Worm (Caenorhabditis elegans) whole organism, L1 larva: ENCODE measurements around the gene sru-4.

Source experiments
- C04F5.9 ChIP-seq: sonication (generic microtip); optimal IDR thresholded peaks from 2 replicates; lab custom pipeline; 2016; ENCODE audit warnings: missing genetic modification characterization, missing compliant biosample characterization
- C16A3.4 ChIP-seq: fragments of 150-350 bp; optimal IDR thresholded peaks from 2 replicates; lab custom pipeline; 2014; ENCODE audit warnings: missing biosample characterization, missing genetic modification characterization
- aly-2 ChIP-seq: fragments of 150-350 bp; optimal IDR thresholded peaks from 2 replicates; lab custom pipeline; 2014; ENCODE audit warnings: missing biosample characterization, missing genetic modification characterization
- blmp-1 ChIP-seq: fragments of 150-350 bp; optimal IDR thresholded peaks from 2 replicates; lab custom pipeline; 2014; ENCODE audit warnings: missing biosample characterization, missing genetic modification characterization
- ceh-82 ChIP-seq, 3 experiments: fragments of 150-350 bp in 1 of 3; sonication (generic microtip) in 2 of 3; optimal IDR thresholded peaks; 2 replicates each; lab custom pipeline; 2014 to 2017; ENCODE audit warnings: missing biosample characterization in 3 of 3, missing genetic modification characterization in 3 of 3
- ceh-88 ChIP-seq: fragments of 200-800 bp; sonication (Bioruptor generic); IDR thresholded peaks from 2 replicates; pipeline ENCODE4 v1.3.6; 2022; ENCODE audit warnings: missing genetic modification characterization, missing compliant biosample characterization
- dpl-1 ChIP-seq, 3 experiments: fragments of 150-350 bp in 2 of 3; sonication (generic microtip) in 1 of 3; optimal IDR thresholded peaks; 2 replicates each; lab custom pipeline; 2014 to 2017; ENCODE audit warnings: missing biosample characterization in 3 of 3, missing genetic modification characterization in 3 of 3, missing genetic modification reagents in 3 of 3
- dsc-1 ChIP-seq: sonication (generic microtip); optimal IDR thresholded peaks from 2 replicates; lab custom pipeline; 2016; ENCODE audit warnings: mild to moderate bottlenecking, missing genetic modification characterization, missing compliant biosample characterization
- efl-1 ChIP-seq, 4 experiments: fragments of 150-350 bp; optimal IDR thresholded peaks in 3 of 4; peaks in 1 of 4; 1 replicate in 1 of 4; 2 replicates in 3 of 4; lab custom pipeline; 2014; ENCODE audit warnings: missing biosample characterization in 2 of 4, missing genetic modification characterization in 2 of 4, missing genetic modification reagents in 2 of 4
- egl-27 ChIP-seq, 2 experiments: fragments of 150-350 bp in 1 of 2; sonication (generic microtip); optimal IDR thresholded peaks; 3 replicates each; lab custom pipeline; 2017 to 2018; ENCODE audit warnings: missing biosample characterization in 2 of 2, missing genetic modification characterization in 2 of 2, missing genetic modification reagents in 2 of 2
- elt-2 ChIP-seq: sonication (generic microtip); optimal IDR thresholded peaks from 2 replicates; lab custom pipeline; 2016; ENCODE audit warnings: missing genetic modification characterization, mild to moderate bottlenecking, inconsistent platforms, missing compliant biosample characterization, missing genetic modification reagents
- elt-3 ChIP-seq, 6 experiments: fragments of 150-350 bp in 1 of 6; sonication (generic microtip); optimal IDR thresholded peaks; 2 replicates each; lab custom pipeline; 2017 to 2018; ENCODE audit warnings: missing biosample characterization in 6 of 6, missing genetic modification characterization in 6 of 6, inconsistent platforms in 1 of 6
- fkh-4 ChIP-seq: sonication (generic microtip); optimal IDR thresholded peaks from 2 replicates; lab custom pipeline; 2016; ENCODE audit warnings: missing compliant biosample characterization, missing genetic modification characterization, borderline replicate concordance
- jun-1 ChIP-seq: fragments of 150-350 bp; optimal IDR thresholded peaks from 2 replicates; lab custom pipeline; 2014; ENCODE audit warnings: missing biosample characterization, missing genetic modification reagents, missing genetic modification characterization
- lin-14 ChIP-seq: fragments of 200-800 bp; sonication (Bioruptor generic); optimal IDR thresholded peaks from 2 replicates; lab custom pipeline; 2018; ENCODE audit warnings: mild to moderate bottlenecking, missing genetic modification characterization, moderate library complexity, missing compliant biosample characterization
- lin-35 ChIP-seq, 2 experiments: fragments of 150-350 bp; optimal IDR thresholded peaks; 2 replicates each; lab custom pipeline; 2014; ENCODE audit warnings: missing biosample characterization in 2 of 2, missing genetic modification characterization in 2 of 2, missing genetic modification reagents in 2 of 2
- lsy-2 ChIP-seq, 2 experiments: fragments of 150-350 bp; optimal IDR thresholded peaks; 2 replicates each; lab custom pipeline; 2014; ENCODE audit warnings: missing biosample characterization in 2 of 2, missing genetic modification characterization in 2 of 2
- mdl-1 ChIP-seq, 2 experiments: fragments of 150-350 bp; optimal IDR thresholded peaks; 2 replicates each; lab custom pipeline; 2014 to 2017; ENCODE audit warnings: missing biosample characterization in 2 of 2, missing genetic modification characterization in 2 of 2, inconsistent platforms in 1 of 2
- mep-1 ChIP-seq: fragments of 150-350 bp; optimal IDR thresholded peaks from 2 replicates; lab custom pipeline; 2014; ENCODE audit warnings: missing biosample characterization, missing genetic modification characterization
- nhr-11 ChIP-seq: fragments of 150-350 bp; optimal IDR thresholded peaks from 2 replicates; lab custom pipeline; 2014; ENCODE audit warnings: missing biosample characterization, missing genetic modification characterization
- nhr-19 ChIP-seq: fragments of 200-800 bp; sonication (Bioruptor generic); conservative IDR thresholded peaks from 2 replicates; pipeline ENCODE4 v1.3.6; 2022; ENCODE audit warnings: missing genetic modification characterization, missing compliant biosample characterization
- nhr-20 ChIP-seq: sonication (generic microtip); optimal IDR thresholded peaks from 2 replicates; lab custom pipeline; 2016; ENCODE audit warnings: mild to moderate bottlenecking, missing genetic modification characterization, missing compliant biosample characterization
- nhr-71 ChIP-seq: sonication (generic microtip); optimal IDR thresholded peaks from 2 replicates; lab custom pipeline; 2016; ENCODE audit warnings: mild to moderate bottlenecking, missing genetic modification characterization, moderate library complexity, missing compliant biosample characterization
- nhr-84 ChIP-seq: sonication (generic microtip); optimal IDR thresholded peaks from 2 replicates; lab custom pipeline; 2017; ENCODE audit warnings: missing biosample characterization, missing genetic modification characterization
- nhr-85 ChIP-seq: sonication (generic microtip); peaks from one replicate; lab custom pipeline; 2016; ENCODE audit warnings: missing genetic modification characterization, inconsistent platforms, missing compliant biosample characterization
- nhr-90 ChIP-seq: sonication (generic microtip); optimal IDR thresholded peaks from 2 replicates; lab custom pipeline; 2016; ENCODE audit warnings: mild to moderate bottlenecking, missing genetic modification characterization, missing compliant biosample characterization; ENCODE audit not compliant: poor library complexity
- pag-3 ChIP-seq: sonication (generic microtip); optimal IDR thresholded peaks from 2 replicates; lab custom pipeline; 2017; ENCODE audit warnings: missing genetic modification characterization, mild to moderate bottlenecking, missing compliant biosample characterization, antibody characterized with exemption, borderline replicate concordance; ENCODE audit not compliant: insufficient read depth
- rnt-1 ChIP-seq: sonication (generic microtip); optimal IDR thresholded peaks from 2 replicates; lab custom pipeline; 2016; ENCODE audit warnings: mild to moderate bottlenecking, missing genetic modification characterization, moderate library complexity, missing compliant biosample characterization
- snpc-4 ChIP-seq: fragments of 150-350 bp; optimal IDR thresholded peaks from 2 replicates; lab custom pipeline; 2014; ENCODE audit warnings: missing biosample characterization, missing genetic modification characterization
- snu-23 ChIP-seq: sonication (generic microtip); optimal IDR thresholded peaks from 2 replicates; lab custom pipeline; 2016; ENCODE audit warnings: missing genetic modification characterization, missing compliant biosample characterization
- sox-4 ChIP-seq: sonication (generic microtip); optimal IDR thresholded peaks from 2 replicates; lab custom pipeline; 2016; ENCODE audit warnings: missing genetic modification characterization, missing compliant biosample characterization
- sptf-1 ChIP-seq: fragments of 150-350 bp; optimal IDR thresholded peaks from 2 replicates; lab custom pipeline; 2014; ENCODE audit warnings: missing biosample characterization, missing genetic modification characterization
- swsn-7 ChIP-seq: sonication (generic microtip); optimal IDR thresholded peaks from 2 replicates; lab custom pipeline; 2016; ENCODE audit warnings: missing genetic modification characterization, missing compliant biosample characterization
- tbx-2 ChIP-seq: sonication (generic microtip); optimal IDR thresholded peaks from 2 replicates; lab custom pipeline; 2016; ENCODE audit warnings: missing genetic modification characterization, missing compliant biosample characterization
- tlp-1 ChIP-seq: fragments of 150-350 bp; optimal IDR thresholded peaks from 2 replicates; lab custom pipeline; 2014; ENCODE audit warnings: missing biosample characterization, missing genetic modification characterization
- xbp-1 ChIP-seq: sonication (generic microtip); optimal IDR thresholded peaks from 2 replicates; lab custom pipeline; 2016; ENCODE audit warnings: missing genetic modification characterization, missing compliant biosample characterization
- zip-4 ChIP-seq: fragments of 200-800 bp; sonication (Bioruptor generic); optimal IDR thresholded peaks from 2 replicates; lab custom pipeline; 2018; ENCODE audit warnings: mild to moderate bottlenecking, missing genetic modification characterization, moderate library complexity, missing compliant biosample characterization

sru-4 gene

ce11 chrIV:9525682-9526416 is 27.7 kb downstream of the sru-4 start, which contains the start of gene elo-1:
Gene elo-1, plus strand, starts transcription at chrIV:9526366.
- TF ChIP-seq nhr-20 (tag; lab: Kevin White, UChicago) (peak; percentile 81), nhr-19 (GFP tag; lab: Robert Waterston, UW) (peak; percentile 53), lin-14 (GFP tag; lab: Kevin White, UChicago) (peak; percentile 84), efl-1 (optimal IDR thresholded peaks at IDR 0.05; lab: Kevin White, UChicago) (peak; percentile 26 to 29), efl-1 (GFP tag; optimal IDR thresholded peaks at IDR 0.05 in 1 of 2; lab: Kevin White, UChicago) (peak; percentile 30 to 92), jun-1 (tag; lab: Kevin White, UChicago) (peak; percentile 6), lin-35 (GFP tag; optimal IDR thresholded peaks at IDR 0.05; lab: Kevin White, UChicago) (peak in 1 of 2 experiments; percentile 40), nhr-90 (tag; lab: Kevin White, UChicago) (peak; percentile 65), fkh-4 (peak; percentile 89), egl-27 (tag; optimal IDR thresholded peaks at IDR 0.05; lab: Kevin White, UChicago) (peak in 1 of 2 experiments; percentile 31), blmp-1 (tag; lab: Kevin White, UChicago) (peak; percentile 98), dsc-1 (tag; lab: Kevin White, UChicago) (peak; percentile 93), tlp-1 (tag; lab: Kevin White, UChicago) (peak; percentile 3), elt-2 (tag; lab: Kevin White, UChicago) (peak; percentile 75), C16A3.4 (tag; lab: Kevin White, UChicago) (peak; percentile 6), zip-4 (GFP tag; lab: Kevin White, UChicago) (no peak), sptf-1 (tag; lab: Kevin White, UChicago) (no peak), sox-4 (tag; lab: Kevin White, UChicago) (no peak), lsy-2 (tag; optimal IDR thresholded peaks at IDR 0.05; lab: Kevin White, UChicago) (peak; percentile 22 to 30), elt-3 (tag; optimal IDR thresholded peaks at IDR 0.05; lab: Kevin White, UChicago) (peak in 4 of 6 experiments; percentile 21 to 46 (median 40)), snpc-4 (tag; lab: Kevin White, UChicago) (peak; percentile 35), nhr-11 (tag; lab: Kevin White, UChicago) (no peak), mep-1 (tag; lab: Kevin White, UChicago) (peak; percentile 68), tbx-2 (tag; lab: Kevin White, UChicago) (peak; percentile 5), nhr-71 (peak; percentile 76), aly-2 (tag; lab: Kevin White, UChicago) (no peak), nhr-85 (tag; lab: Kevin White, UChicago) (peak; percentile 91), nhr-84 (tag; lab: Kevin White, UChicago) (no peak), pag-3 (tag; lab: Kevin White, UChicago) (no peak), snu-23 (GFP tag; lab: Kevin White, UChicago) (peak; percentile 71), dpl-1 (GFP tag; optimal IDR thresholded peaks at IDR 0.05; lab: Kevin White, UChicago) (peak; percentile 2 to 44 (median 14)), xbp-1 (peak; percentile 21), C04F5.9 (tag; lab: Kevin White, UChicago) (no peak), mdl-1 (tag; optimal IDR thresholded peaks at IDR 0.05; lab: Kevin White, UChicago) (peak in 1 of 2 experiments; percentile 18), rnt-1 (peak; percentile 52), ceh-82 (tag; optimal IDR thresholded peaks at IDR 0.05; lab: Kevin White, UChicago) (peak in 1 of 3 experiments; percentile 23), swsn-7 (peak; percentile 39)

DNA sequence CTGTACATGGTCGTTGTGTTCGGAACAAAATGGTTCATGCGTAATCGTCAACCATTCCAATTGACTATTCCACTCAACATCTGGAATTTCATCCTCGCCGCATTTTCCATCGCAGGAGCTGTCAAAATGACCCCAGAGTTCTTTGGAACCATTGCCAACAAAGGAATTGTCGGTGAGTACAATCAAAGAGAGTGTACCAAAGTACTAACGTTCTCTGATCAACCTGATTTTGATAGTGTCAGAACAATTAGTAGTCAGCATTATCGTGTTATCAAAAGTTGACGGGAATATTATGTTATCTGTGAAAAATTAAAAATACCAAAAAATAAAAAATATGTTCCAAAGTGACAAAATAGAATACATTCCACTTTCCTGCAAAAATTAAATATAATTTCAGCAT is 28.8 kb downstream of the sru-4 start:
- TF ChIP-seq elt-2 (tag; lab: Kevin White, UChicago), result peak; percentile 51
- no peak for TF ChIP-seq ceh-88 (GFP tag; lab: Robert Waterston, UW)
- TF ChIP-seq, all 84 proteins: peak for 1
